Worm (Caenorhabditis elegans) whole organism, young adult: ENCODE results near the gene T20G5.9.

Source experiments
- B0035.1 ChIP-seq: sonication (generic microtip); optimal IDR thresholded peaks from 2 replicates; lab custom pipeline; 2016; ENCODE audit warnings: missing genetic modification characterization, mild to moderate bottlenecking, missing compliant biosample characterization, missing genotype, missing genetic modification reagents
- C06A6.2 ChIP-seq: fragments of 200-800 bp; sonication (Bioruptor generic); conservative IDR thresholded peaks from 2 replicates; pipeline ENCODE4 v1.3.6; 2022; ENCODE audit warnings: missing genetic modification characterization, missing compliant biosample characterization
- F37B4.10 ChIP-seq: fragments of 200-800 bp; sonication (Bioruptor generic); IDR thresholded peaks from 2 replicates; pipeline ENCODE4 v1.3.6; 2022; ENCODE audit warnings: missing genetic modification characterization, missing compliant biosample characterization
- F49E8.2 ChIP-seq: sonication (generic microtip); optimal IDR thresholded peaks from 3 replicates; lab custom pipeline; 2017; ENCODE audit warnings: missing genetic modification characterization, mild to moderate bottlenecking, missing compliant biosample characterization, antibody characterized with exemption, moderate library complexity; ENCODE audit not compliant: insufficient read depth
- F52B5.7 ChIP-seq: sonication (generic microtip); optimal IDR thresholded peaks from 2 replicates; lab custom pipeline; 2016; ENCODE audit warnings: mild to moderate bottlenecking, missing genetic modification characterization, missing compliant biosample characterization
- K11D2.4 ChIP-seq: fragments of 200-800 bp; sonication (Bioruptor generic); IDR thresholded peaks from 2 replicates; pipeline ENCODE4 v1.3.6; 2022; ENCODE audit warnings: missing genetic modification reagents, missing genetic modification characterization, missing compliant biosample characterization
- T07F8.4 ChIP-seq: sonication (generic microtip); optimal IDR thresholded peaks from 2 replicates; lab custom pipeline; 2016; ENCODE audit warnings: mild to moderate bottlenecking, missing genetic modification characterization, moderate library complexity, missing compliant biosample characterization
- Y53G8AR.9 ChIP-seq: fragments of 200-800 bp; sonication (Bioruptor generic); conservative IDR thresholded peaks from 2 replicates; pipeline ENCODE4 v1.3.6; 2022; ENCODE audit warnings: missing genetic modification reagents, missing genetic modification characterization, missing compliant biosample characterization
- aptf-2 ChIP-seq: fragments of 200-800 bp; sonication (Bioruptor generic); conservative IDR thresholded peaks from 2 replicates; pipeline ENCODE4 v1.3.6; 2022; ENCODE audit warnings: missing genetic modification reagents, missing genetic modification characterization, missing compliant biosample characterization
- athp-1 ChIP-seq: sonication (generic microtip); optimal IDR thresholded peaks from 2 replicates; lab custom pipeline; 2017; ENCODE audit warnings: mild to moderate bottlenecking, missing genetic modification characterization, missing compliant biosample characterization
- attf-3 ChIP-seq: fragments of 200-800 bp; sonication (Bioruptor generic); conservative IDR thresholded peaks from 2 replicates; pipeline ENCODE4 v1.3.6; 2022; ENCODE audit warnings: missing genetic modification reagents, missing genetic modification characterization, missing compliant biosample characterization
- bed-1 ChIP-seq: fragments of 200-800 bp; sonication (Bioruptor generic); IDR thresholded peaks from 2 replicates; pipeline ENCODE4 v1.3.6; 2022; ENCODE audit warnings: missing genetic modification reagents, missing genetic modification characterization, missing compliant biosample characterization
- ceh-100 ChIP-seq: fragments of 200-800 bp; sonication (Bioruptor generic); IDR thresholded peaks from 2 replicates; pipeline ENCODE4 v1.3.6; 2022; ENCODE audit warnings: missing genetic modification reagents, missing genetic modification characterization, missing compliant biosample characterization
- ceh-40 ChIP-seq: fragments of 200-800 bp; sonication (Bioruptor generic); IDR thresholded peaks from 2 replicates; pipeline ENCODE4 v1.3.6; 2022; ENCODE audit warnings: missing genetic modification characterization, missing compliant biosample characterization
- dox-1 ChIP-seq: fragments of 200-800 bp; sonication (Bioruptor generic); IDR thresholded peaks from 2 replicates; pipeline ENCODE4 v1.3.6; 2022; ENCODE audit warnings: missing genetic modification reagents, missing genetic modification characterization, missing compliant biosample characterization
- dpl-1 ChIP-seq: fragments of 150-350 bp; optimal IDR thresholded peaks from 2 replicates; lab custom pipeline; 2014; ENCODE audit warnings: missing biosample characterization, missing genetic modification reagents, missing genetic modification characterization
- efl-1 ChIP-seq: fragments of 150-350 bp; optimal IDR thresholded peaks from 2 replicates; lab custom pipeline; 2014; ENCODE audit warnings: missing biosample characterization, missing genetic modification reagents, missing genetic modification characterization
- ekl-4 ChIP-seq: fragments of 200-800 bp; sonication (Bioruptor generic); IDR thresholded peaks from 2 replicates; pipeline ENCODE4 v1.3.6; 2022; ENCODE audit warnings: missing genetic modification reagents, missing genetic modification characterization, missing compliant biosample characterization
- gei-17 ChIP-seq: fragments of 200-800 bp; sonication (Bioruptor generic); optimal IDR thresholded peaks from 2 replicates; lab custom pipeline; 2018; ENCODE audit warnings: mild to moderate bottlenecking, missing genetic modification characterization, missing compliant biosample characterization
- him-1 ChIP-seq: sonication (generic microtip); optimal IDR thresholded peaks from 2 replicates; lab custom pipeline; 2016; ENCODE audit warnings: missing genotype, missing genetic modification reagents, missing genetic modification characterization, missing compliant biosample characterization
- hmg-1.2 ChIP-seq: fragments of 200-800 bp; sonication (Bioruptor generic); IDR thresholded peaks from 2 replicates; pipeline ENCODE4 v1.3.6; 2022; ENCODE audit warnings: missing genetic modification reagents, missing genetic modification characterization, missing compliant biosample characterization
- hmg-20 ChIP-seq: fragments of 200-800 bp; sonication (Bioruptor generic); IDR thresholded peaks from 2 replicates; pipeline ENCODE4 v1.3.6; 2022; ENCODE audit warnings: missing genetic modification reagents, missing genetic modification characterization, missing compliant biosample characterization
- hsf-1 ChIP-seq: fragments of 200-800 bp; sonication (Bioruptor generic); IDR thresholded peaks from 2 replicates; pipeline ENCODE4 v1.3.6; 2022; ENCODE audit warnings: missing genetic modification reagents, missing genetic modification characterization, missing compliant biosample characterization
- let-526 ChIP-seq: fragments of 200-800 bp; sonication (Bioruptor generic); IDR thresholded peaks from 2 replicates; pipeline ENCODE4 v1.3.6; 2022; ENCODE audit warnings: missing genetic modification reagents, missing genetic modification characterization, missing compliant biosample characterization
- let-607 ChIP-seq, 2 experiments: fragments of 200-800 bp in 1 of 2; sonication (Bioruptor generic) in 1 of 2; sonication (generic microtip) in 1 of 2; optimal IDR thresholded peaks; 2 replicates each; lab custom pipeline; 2016 to 2018; ENCODE audit warnings: mild to moderate bottlenecking in 2 of 2, missing compliant biosample characterization in 2 of 2, missing genetic modification characterization in 2 of 2, moderate library complexity in 2 of 2, missing genotype in 1 of 2
- lin-35 ChIP-seq, 3 experiments: fragments of 150-350 bp in 2 of 3; sonication (generic microtip) in 1 of 3; optimal IDR thresholded peaks; 2 replicates each; lab custom pipeline; 2014 to 2018; ENCODE audit warnings: missing biosample characterization in 3 of 3, missing genetic modification characterization in 3 of 3, missing genetic modification reagents in 3 of 3
- rcor-1 ChIP-seq: fragments of 200-800 bp; sonication (Bioruptor generic); IDR thresholded peaks from 2 replicates; pipeline ENCODE4 v1.3.6; 2022; ENCODE audit warnings: missing genetic modification reagents, missing genetic modification characterization, missing compliant biosample characterization
- rec-8 ChIP-seq, 2 experiments: sonication (generic microtip); optimal IDR thresholded peaks; 2 replicates each; lab custom pipeline; 2016; ENCODE audit warnings: mild to moderate bottlenecking in 2 of 2, missing genetic modification characterization in 2 of 2, missing genetic modification reagents in 2 of 2, missing genotype in 2 of 2, missing biosample characterization in 1 of 2, missing compliant biosample characterization in 1 of 2, moderate library complexity in 1 of 2
- sdz-38 ChIP-seq: sonication (generic microtip); optimal IDR thresholded peaks from 2 replicates; lab custom pipeline; 2016; ENCODE audit warnings: missing genotype, missing genetic modification characterization, missing compliant biosample characterization
- snpc-1.1 ChIP-seq: sonication (generic microtip); optimal IDR thresholded peaks from 2 replicates; lab custom pipeline; 2017; ENCODE audit warnings: missing genetic modification characterization, mild to moderate bottlenecking, missing compliant biosample characterization, antibody characterized with exemption, moderate library complexity, missing genotype, missing genetic modification reagents; ENCODE audit not compliant: insufficient read depth
- tlf-1 ChIP-seq: fragments of 200-800 bp; sonication (Bioruptor generic); optimal IDR thresholded peaks from 2 replicates; lab custom pipeline; 2018; ENCODE audit warnings: mild to moderate bottlenecking, missing genetic modification characterization, missing compliant biosample characterization
- ztf-18 ChIP-seq: sonication (generic microtip); optimal IDR thresholded peaks from 2 replicates; lab custom pipeline; 2016; ENCODE audit warnings: missing genotype, mild to moderate bottlenecking, missing genetic modification characterization, missing compliant biosample characterization
- ztf-6 ChIP-seq: fragments of 200-800 bp; sonication (Bioruptor generic); IDR thresholded peaks from 2 replicates; pipeline ENCODE4 v1.3.6; 2022; ENCODE audit warnings: missing genetic modification reagents, missing genetic modification characterization, missing compliant biosample characterization

Gene T20G5.9

ce11 chrIII:10178023-10178422, 31.6 kb upstream of the T20G5.9 start:
- TF ChIP-seq let-526 (GFP tag; lab: Robert Waterston, UW) (no peak), hmg-1.2 (GFP tag; lab: Robert Waterston, UW) (no peak), ceh-100 (GFP tag; lab: Robert Waterston, UW) (no peak), K11D2.4 (no peak), F37B4.10 (GFP tag; lab: Robert Waterston, UW) (no peak), sdz-38 (tag; lab: Kevin White, UChicago) (no peak), lin-35 (GFP tag; optimal IDR thresholded peaks at IDR 0.05; lab: Kevin White, UChicago) (no peak), him-1 (tag; lab: Kevin White, UChicago) (no peak), ztf-18 (tag; lab: Kevin White, UChicago) (no peak), snpc-1.1 (tag; lab: Kevin White, UChicago) (no peak), T07F8.4 (tag; lab: Kevin White, UChicago) (no peak), athp-1 (tag; lab: Kevin White, UChicago) (no peak), bed-1 (GFP tag; lab: Robert Waterston, UW) (no peak), attf-3 (GFP tag; lab: Robert Waterston, UW) (no peak), dpl-1 (GFP tag; lab: Kevin White, UChicago) (no peak), B0035.1 (tag; lab: Kevin White, UChicago) (no peak), hsf-1 (GFP tag; lab: Robert Waterston, UW) (no peak), ceh-40 (GFP tag; lab: Robert Waterston, UW) (no peak), gei-17 (no peak)

- TF ChIP-seq efl-1 (GFP tag; lab: Kevin White, UChicago) (no peak), tlf-1 (GFP tag; lab: Kevin White, UChicago) (no peak), F37B4.10 (GFP tag; lab: Robert Waterston, UW) (no peak)
Observed at ce11 chrIII:10178552-10178951, 31.1 kb upstream of the T20G5.9 start.

ce11 chrIII:10179444-10179843, 30.2 kb upstream of the T20G5.9 start:
- TF ChIP-seq let-607 (tag; optimal IDR thresholded peaks at IDR 0.05; lab: Kevin White, UChicago): no peak
- TF ChIP-seq ztf-18 (tag; lab: Kevin White, UChicago): no peak
- no peak for TF ChIP-seq Y53G8AR.9
- TF ChIP-seq aptf-2 (GFP tag; lab: Robert Waterston, UW): no peak
- no peak for TF ChIP-seq rcor-1
- no peak for TF ChIP-seq hmg-20 (GFP tag; lab: Robert Waterston, UW)
- TF ChIP-seq athp-1 (tag; lab: Kevin White, UChicago): no peak
- no peak for TF ChIP-seq dox-1 (GFP tag; lab: Robert Waterston, UW)
- TF ChIP-seq ekl-4 (GFP tag; lab: Robert Waterston, UW): no peak
- TF ChIP-seq, all 124 proteins: peak for 0

ce11 chrIII:10181868-10182267, 27.8 kb upstream of the T20G5.9 start:
- no peak for TF ChIP-seq F52B5.7 (tag; lab: Kevin White, UChicago)
- TF ChIP-seq C06A6.2 (GFP tag; lab: Robert Waterston, UW): no peak
- no peak for TF ChIP-seq ztf-6
- TF ChIP-seq hmg-20 (GFP tag; lab: Robert Waterston, UW): no peak
- no peak for TF ChIP-seq rec-8 (tag; optimal IDR thresholded peaks at IDR 0.05; lab: Kevin White, UChicago)
- TF ChIP-seq F49E8.2: no peak
